Worm (Caenorhabditis elegans) whole organism, young adult: ENCODE data around the gene Y46G5A.18.

Experiments
- D2030.7 ChIP-seq: fragments of 200-800 bp; sonication (Bioruptor generic); IDR thresholded peaks from 2 replicates; pipeline ENCODE4 v1.3.6; 2022; ENCODE audit warnings: missing genetic modification reagents, missing genetic modification characterization, missing compliant biosample characterization
- F39B2.1 ChIP-seq: fragments of 200-800 bp; sonication (Bioruptor generic); IDR thresholded peaks from 2 replicates; pipeline ENCODE4 v1.3.6; 2022; ENCODE audit warnings: missing genetic modification reagents, missing genetic modification characterization, missing compliant biosample characterization
- F49E8.2 ChIP-seq: sonication (generic microtip); optimal IDR thresholded peaks from 3 replicates; lab custom pipeline; 2017; ENCODE audit warnings: missing genetic modification characterization, mild to moderate bottlenecking, missing compliant biosample characterization, antibody characterized with exemption, moderate library complexity; ENCODE audit not compliant: insufficient read depth
- F52B5.7 ChIP-seq: sonication (generic microtip); optimal IDR thresholded peaks from 2 replicates; lab custom pipeline; 2016; ENCODE audit warnings: mild to moderate bottlenecking, missing genetic modification characterization, missing compliant biosample characterization
- nhr-90 ChIP-seq: sonication (generic microtip); optimal IDR thresholded peaks from 2 replicates; lab custom pipeline; 2016; ENCODE audit warnings: missing genotype, mild to moderate bottlenecking, missing genetic modification characterization, missing compliant biosample characterization

DNA sequence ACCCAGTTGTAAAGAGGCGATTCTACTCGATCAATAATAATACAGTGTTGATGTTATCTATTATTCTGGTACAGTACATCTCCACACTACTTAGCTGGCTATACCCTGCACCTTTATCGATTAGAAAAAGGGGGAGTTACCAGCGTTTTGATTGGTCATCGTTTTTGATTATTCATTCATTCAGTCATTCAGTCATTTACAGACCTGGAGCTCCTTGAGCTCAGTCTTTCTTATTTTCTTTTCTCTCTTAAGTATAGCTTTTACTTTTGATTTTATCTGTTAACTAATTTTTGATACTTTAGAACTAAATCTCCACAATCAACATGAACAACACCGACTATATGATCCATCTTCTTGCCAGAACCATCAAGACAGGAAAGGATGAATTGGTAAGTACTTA lies 45.1 kb upstream of the Y46G5A.18 start, which contains the start of gene Y46G5A.28:
- TF ChIP-seq F39B2.1 (GFP tag; lab: Robert Waterston, UW) (no peak), nhr-90 (tag; lab: Kevin White, UChicago) (no peak), D2030.7 (no peak), F52B5.7 (no peak), F49E8.2 (no peak)
